Fruit fly (Drosophila melanogaster) whole organism, adult: Measurements from ENCODE around the gene CG9164.

Experiments
- CG11617 ChIP-seq: fragments of 200-800 bp; sonication (Bioruptor generic); optimal IDR thresholded peaks from 2 replicates; lab custom pipeline; 2017; ENCODE audit warnings: mild to moderate bottlenecking, missing biosample characterization, missing genetic modification reagents, missing genetic modification characterization
- CG12768 ChIP-seq: fragments of 200-800 bp; sonication (Bioruptor generic); optimal IDR thresholded peaks from 2 replicates; lab custom pipeline; 2017; ENCODE audit warnings: missing biosample characterization, missing genetic modification characterization, mild to moderate bottlenecking, moderate library complexity, missing genetic modification reagents
- CG14711 ChIP-seq: fragments of 200-800 bp; sonication (Bioruptor generic); optimal IDR thresholded peaks from 2 replicates; lab custom pipeline; 2018; ENCODE audit warnings: missing biosample characterization, mild to moderate bottlenecking, missing genetic modification characterization, moderate library complexity
- CG1620 ChIP-seq: fragments of 200-800 bp; sonication (Bioruptor generic); optimal IDR thresholded peaks from 2 replicates; lab custom pipeline; 2016; ENCODE audit warnings: missing biosample characterization, missing genetic modification characterization
- CG33017 ChIP-seq: fragments of 200-800 bp; sonication (Bioruptor generic); optimal IDR thresholded peaks from 2 replicates; lab custom pipeline; 2018; ENCODE audit warnings: missing biosample characterization, mild to moderate bottlenecking, missing genetic modification characterization, moderate library complexity
- CG5204 ChIP-seq: fragments of 200-800 bp; sonication (Bioruptor generic); optimal IDR thresholded peaks from 2 replicates; lab custom pipeline; 2016; ENCODE audit warnings: missing biosample characterization, missing genetic modification characterization
- CG7045 ChIP-seq: fragments of 200-800 bp; sonication (Bioruptor generic); optimal IDR thresholded peaks from 2 replicates; lab custom pipeline; 2017; ENCODE audit warnings: missing biosample characterization, mild to moderate bottlenecking, missing genetic modification characterization
- CG7101 ChIP-seq: fragments of 200-800 bp; sonication (Bioruptor generic); optimal IDR thresholded peaks from 2 replicates; lab custom pipeline; 2018; ENCODE audit warnings: missing biosample characterization, mild to moderate bottlenecking, missing genetic modification characterization, moderate library complexity
- Clk ChIP-seq: fragments of 200-800 bp; sonication (Bioruptor generic); optimal IDR thresholded peaks from 2 replicates; lab custom pipeline; 2017; ENCODE audit warnings: missing biosample characterization, missing genetic modification characterization
- Crg-1 ChIP-seq: fragments of 200-800 bp; sonication (Bioruptor generic); optimal IDR thresholded peaks from 2 replicates; lab custom pipeline; 2016; ENCODE audit warnings: missing biosample characterization, missing genetic modification characterization
- Hr96 ChIP-seq: fragments of 200-800 bp; sonication (Bioruptor generic); optimal IDR thresholded peaks from 2 replicates; lab custom pipeline; 2016; ENCODE audit warnings: missing biosample characterization, missing genetic modification characterization
- Mnt ChIP-seq: fragments of 200-800 bp; sonication (Bioruptor generic); optimal IDR thresholded peaks from 2 replicates; lab custom pipeline; 2016; ENCODE audit warnings: missing biosample characterization, mild to moderate bottlenecking, missing genetic modification characterization
- bab1 ChIP-seq: fragments of 200-800 bp; sonication (Bioruptor generic); optimal IDR thresholded peaks from 3 replicates; lab custom pipeline; 2019; ENCODE audit warnings: missing biosample characterization, mild to moderate bottlenecking, missing genetic modification characterization, moderate library complexity
- cic ChIP-seq: fragments of 200-800 bp; sonication (Bioruptor generic); optimal IDR thresholded peaks from 2 replicates; lab custom pipeline; 2017; ENCODE audit warnings: missing biosample characterization, mild to moderate bottlenecking, missing genetic modification characterization, moderate library complexity
- cnc ChIP-seq, 2 experiments: fragments of >200 bp; optimal IDR thresholded peaks; 2 replicates each; lab custom pipeline; 2017
- kay ChIP-seq: fragments of 200-800 bp; sonication (Bioruptor generic); peaks from one replicate; lab custom pipeline; 2016; ENCODE audit warnings: missing biosample characterization, missing genetic modification characterization, borderline replicate concordance
- ovo ChIP-seq: fragments of 200-800 bp; sonication (Bioruptor generic); optimal IDR thresholded peaks from 2 replicates; lab custom pipeline; 2016; ENCODE audit warnings: missing biosample characterization, missing genetic modification characterization
- pad ChIP-seq: fragments of 200-800 bp; sonication (Bioruptor generic); optimal IDR thresholded peaks from 3 replicates; lab custom pipeline; 2017; ENCODE audit warnings: missing biosample characterization, missing genetic modification characterization, mild to moderate bottlenecking, moderate library complexity, missing genetic modification reagents
- tj ChIP-seq: fragments of 200-800 bp; sonication (Bioruptor generic); optimal IDR thresholded peaks from 3 replicates; lab custom pipeline; 2017; ENCODE audit warnings: missing biosample characterization, mild to moderate bottlenecking, missing genetic modification characterization, moderate library complexity
- toe ChIP-seq: fragments of 200-800 bp; sonication (Bioruptor generic); optimal IDR thresholded peaks from 2 replicates; lab custom pipeline; 2016; ENCODE audit warnings: missing biosample characterization, missing genetic modification characterization

CG9164 gene

dm6 chrX:15385176-15386056 is at the start of gene CG9164:
Gene CG9164, minus strand, starts transcription at chrX:15385441.
- TF ChIP-seq cnc (optimal IDR thresholded peaks at IDR 0.05; lab: Kevin White, UChicago), result no peak
- no peak for TF ChIP-seq toe (GFP tag; lab: Kevin White, UChicago)
- TF ChIP-seq kay, result no peak
- no peak for TF ChIP-seq CG11617 (GFP tag; lab: Kevin White, UChicago)
- TF ChIP-seq CG14711 (tag; lab: Kevin White, UChicago), result no peak

- TF ChIP-seq CG14711 (tag; lab: Kevin White, UChicago), result no peak
- no peak for TF ChIP-seq tj (GFP tag; lab: Kevin White, UChicago)
- TF ChIP-seq Clk (GFP tag; lab: Kevin White, UChicago), result no peak
- TF ChIP-seq CG7045 (GFP tag; lab: Kevin White, UChicago), result no peak
- no peak for TF ChIP-seq CG33017
- no peak for TF ChIP-seq ovo (GFP tag; lab: Kevin White, UChicago)
- TF ChIP-seq CG1620 (GFP tag; lab: Kevin White, UChicago), result no peak
- TF ChIP-seq Hr96, result no peak
- TF ChIP-seq Mnt (GFP tag; lab: Kevin White, UChicago), result no peak
- TF ChIP-seq CG7101 (tag; lab: Kevin White, UChicago), result no peak
- TF ChIP-seq CG11617 (GFP tag; lab: Kevin White, UChicago), result no peak
- no peak for TF ChIP-seq bab1 (GFP tag; lab: Kevin White, UChicago)
- no peak for TF ChIP-seq kay
- no peak for TF ChIP-seq Crg-1
- TF ChIP-seq toe (GFP tag; lab: Kevin White, UChicago), result no peak
- no peak for TF ChIP-seq cnc (optimal IDR thresholded peaks at IDR 0.05; lab: Kevin White, UChicago)
- TF ChIP-seq CG5204, result no peak
- TF ChIP-seq CG12768, result no peak
- TF ChIP-seq pad (GFP tag; lab: Kevin White, UChicago), result no peak
- TF ChIP-seq cic (GFP tag; lab: Kevin White, UChicago), result no peak
Observed at dm6 chrX:15406811-15407210, 21.6 kb upstream of the CG9164 start.

- TF ChIP-seq CG5204, result no peak
- TF ChIP-seq CG7101 (tag; lab: Kevin White, UChicago), result no peak
- no peak for TF ChIP-seq ovo (GFP tag; lab: Kevin White, UChicago)
- no peak for TF ChIP-seq kay
- TF ChIP-seq CG14711 (tag; lab: Kevin White, UChicago), result no peak
- TF ChIP-seq cic (GFP tag; lab: Kevin White, UChicago), result no peak
- no peak for TF ChIP-seq cnc (optimal IDR thresholded peaks at IDR 0.05; lab: Kevin White, UChicago)
- TF ChIP-seq Clk (GFP tag; lab: Kevin White, UChicago), result no peak
- no peak for TF ChIP-seq CG33017
Observed at dm6 chrX:15401861-15402260, 16.6 kb upstream of the CG9164 start.

DNA sequence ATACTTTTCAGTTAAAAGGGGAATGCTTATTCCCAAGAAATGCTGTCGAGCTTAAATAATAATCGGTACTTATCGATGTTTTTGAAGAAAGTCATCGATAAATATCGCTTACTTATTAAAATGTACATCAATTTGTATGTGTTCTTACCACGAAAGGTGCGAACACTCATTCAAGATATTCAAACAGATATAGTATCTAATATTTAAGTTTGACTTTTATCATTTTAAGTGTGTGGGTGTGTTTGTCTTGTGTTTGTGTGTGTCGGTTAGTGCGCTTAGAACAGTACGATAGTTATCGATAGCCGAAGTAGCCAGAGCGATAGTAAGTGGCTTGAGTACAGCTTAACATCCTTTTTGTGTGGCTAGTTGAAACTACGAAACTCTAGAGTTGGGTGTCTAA is 2.1 kb upstream of the CG9164 start:
- TF ChIP-seq pad (GFP tag; lab: Kevin White, UChicago), result no peak
- TF ChIP-seq CG12768, result no peak
- no peak for TF ChIP-seq tj (GFP tag; lab: Kevin White, UChicago)
- no peak for TF ChIP-seq CG7101 (tag; lab: Kevin White, UChicago)

DNA sequence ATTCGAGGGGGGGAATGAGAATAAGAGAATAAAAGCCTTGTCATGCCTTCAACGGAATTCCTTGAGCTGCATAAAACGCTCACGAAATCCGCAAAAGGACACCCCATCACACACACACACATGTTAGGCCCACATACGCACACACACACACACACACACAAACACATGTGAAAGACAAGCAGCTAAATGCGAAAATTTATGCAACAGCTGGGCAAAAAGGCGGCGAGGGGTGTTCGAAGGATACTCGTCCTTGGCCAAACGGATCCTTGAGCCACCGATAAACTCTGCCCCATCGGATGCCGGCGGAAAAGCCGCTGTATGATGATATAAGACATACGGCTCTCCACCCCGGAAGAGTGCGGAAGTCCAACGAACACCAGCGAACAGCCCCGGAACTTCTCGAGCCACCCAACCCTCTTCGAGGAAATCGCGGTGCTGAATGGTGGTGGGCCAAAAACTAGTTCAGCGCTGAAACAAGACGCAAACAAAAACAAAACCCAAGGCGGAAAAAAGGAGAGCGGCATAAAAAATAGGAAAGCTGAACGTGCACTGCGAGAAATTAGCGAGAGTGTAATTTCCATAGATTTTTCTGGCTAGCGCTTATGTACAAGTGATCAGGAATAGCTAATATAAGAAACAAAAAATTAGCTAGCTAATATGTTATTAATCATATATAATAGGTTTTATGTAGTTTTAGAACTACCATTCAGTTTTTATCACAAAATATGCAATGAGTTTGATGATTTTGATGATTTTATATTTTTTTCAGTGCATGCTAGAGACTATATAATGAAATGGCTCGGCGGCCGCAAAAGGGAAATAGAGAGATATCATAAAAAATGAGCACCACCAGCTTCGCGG is 1.5 kb downstream of the CG9164 start:
- TF ChIP-seq toe (GFP tag; lab: Kevin White, UChicago) (peak; percentile 27), CG33017 (no peak)

dm6 chrX:15380207-15380606 is 5.0 kb downstream of the CG9164 start:
- TF ChIP-seq Hr96, result no peak
- TF ChIP-seq tj (GFP tag; lab: Kevin White, UChicago), result no peak
- TF ChIP-seq kay, result no peak
- TF ChIP-seq CG33017, result no peak
- no peak for TF ChIP-seq cnc (optimal IDR thresholded peaks at IDR 0.05; lab: Kevin White, UChicago)
- TF ChIP-seq pad (GFP tag; lab: Kevin White, UChicago), result no peak
- TF ChIP-seq Crg-1, result no peak
- no peak for TF ChIP-seq cic (GFP tag; lab: Kevin White, UChicago)
- no peak for TF ChIP-seq toe (GFP tag; lab: Kevin White, UChicago)
- no peak for TF ChIP-seq CG7045 (GFP tag; lab: Kevin White, UChicago)
- TF ChIP-seq CG7101 (tag; lab: Kevin White, UChicago), result no peak
- no peak for TF ChIP-seq bab1 (GFP tag; lab: Kevin White, UChicago)
- no peak for TF ChIP-seq CG11617 (GFP tag; lab: Kevin White, UChicago)
- no peak for TF ChIP-seq ovo (GFP tag; lab: Kevin White, UChicago)
- no peak for TF ChIP-seq CG14711 (tag; lab: Kevin White, UChicago)
- no peak for TF ChIP-seq CG12768
- TF ChIP-seq CG1620 (GFP tag; lab: Kevin White, UChicago), result no peak
- TF ChIP-seq Mnt (GFP tag; lab: Kevin White, UChicago), result no peak
- TF ChIP-seq CG5204, result no peak
